Worm (Caenorhabditis elegans) whole organism, L1 larva: Measurements from ENCODE around the gene C25H3.3.

Experiments
- aha-1 ChIP-seq: fragments of 150-350 bp; optimal IDR thresholded peaks from 2 replicates; lab custom pipeline; 2014; ENCODE audit warnings: missing biosample characterization, missing genetic modification characterization
- aly-2 ChIP-seq: fragments of 150-350 bp; optimal IDR thresholded peaks from 2 replicates; lab custom pipeline; 2014; ENCODE audit warnings: missing biosample characterization, missing genetic modification characterization
- dsc-1 ChIP-seq: sonication (generic microtip); optimal IDR thresholded peaks from 2 replicates; lab custom pipeline; 2016; ENCODE audit warnings: mild to moderate bottlenecking, missing genetic modification characterization, missing compliant biosample characterization
- fkh-10 ChIP-seq: sonication (generic microtip); optimal IDR thresholded peaks from 2 replicates; lab custom pipeline; 2017; ENCODE audit warnings: missing biosample characterization, missing genetic modification reagents, missing genetic modification characterization
- lin-39 ChIP-seq: fragments of 150-350 bp; optimal IDR thresholded peaks from 2 replicates; lab custom pipeline; 2014; ENCODE audit warnings: missing biosample characterization, missing genetic modification reagents, missing genetic modification characterization
- mep-1 ChIP-seq: fragments of 150-350 bp; optimal IDR thresholded peaks from 2 replicates; lab custom pipeline; 2014; ENCODE audit warnings: missing biosample characterization, missing genetic modification characterization
- unc-62 ChIP-seq: fragments of 150-350 bp; optimal IDR thresholded peaks from 2 replicates; lab custom pipeline; 2014; ENCODE audit warnings: missing biosample characterization, missing genetic modification reagents, missing genetic modification characterization
- unc-86 ChIP-seq: sonication (generic microtip); optimal IDR thresholded peaks from 2 replicates; lab custom pipeline; 2016; ENCODE audit warnings: missing genetic modification characterization, missing compliant biosample characterization
- ztf-4 ChIP-seq: fragments of 150-350 bp; optimal IDR thresholded peaks from 2 replicates; lab custom pipeline; 2014; ENCODE audit warnings: missing biosample characterization, missing genetic modification characterization

DNA sequence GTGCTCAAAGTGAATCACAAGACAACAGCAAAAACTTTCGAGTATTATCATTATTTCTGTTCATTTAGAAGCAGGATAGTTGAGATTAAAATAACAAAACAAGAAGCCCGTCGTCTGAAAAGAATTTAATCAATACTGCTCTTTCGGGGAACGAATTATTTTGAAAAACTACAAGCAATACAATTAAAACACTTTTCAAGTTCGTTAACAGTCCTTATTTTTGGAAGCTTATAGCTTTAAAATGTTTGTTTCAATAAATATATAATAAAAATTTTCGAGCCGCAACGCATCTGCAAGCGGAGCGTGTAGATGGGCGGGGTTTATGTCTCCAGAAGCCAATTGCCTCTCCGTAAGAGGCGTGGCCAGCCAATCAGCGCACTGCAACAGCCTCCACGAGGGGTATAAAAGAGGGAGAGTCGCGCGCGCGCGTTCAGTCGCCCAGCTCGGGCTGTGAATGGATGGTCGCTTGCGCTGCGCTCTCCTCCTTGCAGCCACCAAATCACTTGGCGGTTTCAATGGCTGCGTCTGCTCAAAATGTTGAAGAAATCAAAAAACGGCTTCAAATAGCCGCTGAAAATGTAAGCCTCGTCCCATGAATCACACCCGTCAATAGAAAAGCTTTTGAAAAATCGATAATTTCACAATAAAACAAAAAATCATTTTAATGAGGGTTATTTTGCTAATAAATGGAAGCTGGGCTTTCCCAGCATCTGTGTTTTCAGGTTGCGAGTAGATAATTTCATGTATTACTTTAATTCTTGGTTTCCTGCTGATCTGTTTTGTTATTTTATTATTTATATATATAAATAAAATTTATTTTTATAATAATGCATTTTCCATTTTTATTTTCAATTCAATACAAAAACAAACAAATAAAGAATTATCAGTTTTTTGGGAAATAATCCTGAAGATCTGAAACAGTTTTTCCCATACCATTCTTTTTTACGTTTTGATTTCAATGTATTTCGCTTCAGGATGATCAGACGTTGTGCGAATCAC lies 33.0 kb upstream of the C25H3.3 start, which contains the start of the genes ift-43 and mdt-26:
- peak; percentile 93 for TF ChIP-seq dsc-1 (tag; lab: Kevin White, UChicago)
- TF ChIP-seq unc-62: no peak
- peak; percentile 73 for TF ChIP-seq ztf-4 (tag; lab: Kevin White, UChicago)
- TF ChIP-seq lin-39 (tag; lab: Kevin White, UChicago): peak; percentile 38
- peak; percentile 74 for TF ChIP-seq mep-1 (tag; lab: Kevin White, UChicago)
- TF ChIP-seq unc-86 (tag; lab: Kevin White, UChicago): peak; percentile 88
- TF ChIP-seq fkh-10: peak; percentile 76
- TF ChIP-seq aly-2 (tag; lab: Kevin White, UChicago): peak; percentile 44
- TF ChIP-seq aha-1 (tag; lab: Kevin White, UChicago): peak; percentile 2
